In the genomic region with DNA sequence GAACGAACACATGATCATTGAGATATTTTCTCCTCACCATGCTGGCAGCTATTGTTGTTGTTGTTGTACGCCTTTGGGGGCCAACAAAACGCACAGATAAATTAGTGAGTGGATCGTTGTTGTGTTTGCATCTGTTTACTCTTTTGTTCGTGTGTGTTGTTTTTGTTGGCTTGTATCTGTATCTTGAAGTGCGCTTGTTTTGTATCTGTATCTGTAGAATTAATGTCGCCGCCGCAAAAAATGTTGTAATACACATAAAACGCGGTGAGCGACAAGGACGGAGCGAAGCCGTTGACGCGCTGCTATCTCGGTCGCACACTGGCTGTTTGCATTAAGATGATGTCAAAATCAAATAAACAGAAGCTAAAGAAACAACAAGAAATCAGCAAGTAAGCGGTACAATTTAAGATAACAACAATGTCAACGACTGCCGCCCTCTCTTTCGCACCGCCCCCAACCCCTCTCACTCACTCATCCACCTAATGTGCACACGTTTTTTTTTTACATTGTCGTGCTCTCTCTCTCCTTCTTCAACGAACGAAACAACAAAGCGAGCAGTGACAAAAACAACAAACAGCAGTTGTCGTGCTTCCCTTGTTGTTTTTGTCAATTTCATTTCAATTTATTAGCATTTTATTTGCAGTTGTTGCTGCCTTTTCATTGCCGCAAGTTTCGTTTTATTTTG, we compare ENCODE assay signal across 2 fruit fly cellular contexts.
A peak's percentile ranks its signal among the peaks of the same experiment; 100 is the strongest.
TF ChIP-seq lines count a peak whose summit lies in the region.

No protein-coding gene starts in this region.

TF ChIP-seq in whole organism, embryonic, 481 proteins besides CTCF, POLR2A, EP300 and RAD21 (continued from another document and continues in another):
- no peak for TF ChIP-seq Abd-B (GFP tag; optimal IDR thresholded peaks at IDR 0.05; lab: Kevin White, UChicago)
- TF ChIP-seq pb (GFP tag; optimal IDR thresholded peaks at IDR 0.05; lab: Kevin White, UChicago): peak; percentile 64
- no peak for TF ChIP-seq CG9797 (GFP tag; optimal IDR thresholded peaks at IDR 0.05; lab: Kevin White, UChicago)
- TF ChIP-seq hbn (GFP tag; IDR thresholded peaks at IDR 0.05; lab: Robert Waterston, UW; ENCODE audit: partially characterized antibody): no peak
- peak; percentile 34 for TF ChIP-seq gcm (GFP tag; optimal IDR thresholded peaks at IDR 0.05; lab: Kevin White, UChicago)
- TF ChIP-seq Hr39 (optimal IDR thresholded peaks at IDR 0.05; lab: Kevin White, UChicago): no peak
- TF ChIP-seq CG42726 (GFP tag; IDR thresholded peaks at IDR 0.05; lab: Robert Waterston, UW; ENCODE audit: partially characterized antibody): no peak
- TF ChIP-seq dmrt11E (tag; optimal IDR thresholded peaks at IDR 0.05; lab: Kevin White, UChicago): peak; percentile 21
- TF ChIP-seq jing (GFP tag; optimal IDR thresholded peaks at IDR 0.05; lab: Kevin White, UChicago): no peak
- peak; percentile 59 for TF ChIP-seq CG12659 (GFP tag; optimal IDR thresholded peaks at IDR 0.05; lab: Kevin White, UChicago)
- TF ChIP-seq Ptx1 (GFP tag; IDR thresholded peaks at IDR 0.05; lab: Robert Waterston, UW): no peak
- TF ChIP-seq Adf1 (GFP tag; IDR thresholded peaks at IDR 0.05; lab: Robert Waterston, UW): peak; percentile 50; the same call in 1 of the 2 replicates
- peak; percentile 64 for TF ChIP-seq Fer3 (tag; optimal IDR thresholded peaks at IDR 0.05; lab: Kevin White, UChicago)
- TF ChIP-seq pita (GFP tag; optimal IDR thresholded peaks at IDR 0.05; lab: Kevin White, UChicago): no peak
- no peak for TF ChIP-seq Xbp1 (GFP tag; optimal IDR thresholded peaks at IDR 0.05; lab: Kevin White, UChicago)
- TF ChIP-seq aop (GFP tag; IDR thresholded peaks at IDR 0.05; lab: Robert Waterston, UW): no peak
- no peak for TF ChIP-seq Gsc (GFP tag; IDR thresholded peaks at IDR 0.05; lab: Robert Waterston, UW)
- TF ChIP-seq CG17361 (GFP tag; IDR thresholded peaks at IDR 0.05; lab: Robert Waterston, UW): no peak; the same call in 2 of the 3 replicates
- TF ChIP-seq nerfin-1 (tag; optimal IDR thresholded peaks at IDR 0.05; lab: Kevin White, UChicago): no peak
- no peak for TF ChIP-seq Dad (GFP tag; optimal IDR thresholded peaks at IDR 0.05; lab: Kevin White, UChicago)
- TF ChIP-seq Lhr (GFP tag; optimal IDR thresholded peaks at IDR 0.05; lab: Kevin White, UChicago): no peak
- no peak for TF ChIP-seq CG9437 (GFP tag; optimal IDR thresholded peaks at IDR 0.05; lab: Kevin White, UChicago)
- no peak for TF ChIP-seq Deaf1 (tag; optimal IDR thresholded peaks at IDR 0.05; lab: Kevin White, UChicago)
- peak; percentile 83 for TF ChIP-seq Hmr (GFP tag; optimal IDR thresholded peaks at IDR 0.05; lab: Kevin White, UChicago)
- no peak for TF ChIP-seq usp (GFP tag; optimal IDR thresholded peaks at IDR 0.05; lab: Kevin White, UChicago)
- peak; percentile 73 for TF ChIP-seq kni (GFP tag; optimal IDR thresholded peaks at IDR 0.05; lab: Kevin White, UChicago)
- TF ChIP-seq CG15011 (GFP tag; optimal IDR thresholded peaks at IDR 0.05; lab: Kevin White, UChicago): peak; percentile 71
- TF ChIP-seq Sox102F (GFP tag; optimal IDR thresholded peaks at IDR 0.05; lab: Kevin White, UChicago): peak; percentile 57
- TF ChIP-seq ac (GFP tag; optimal IDR thresholded peaks at IDR 0.05; lab: Kevin White, UChicago): peak; percentile 47
- no peak for TF ChIP-seq sc (optimal IDR thresholded peaks at IDR 0.05; lab: Kevin White, UChicago)
- TF ChIP-seq sc (GFP tag; optimal IDR thresholded peaks at IDR 0.05; lab: Kevin White, UChicago): no peak
- peak; percentile 46 for TF ChIP-seq CG4424 (GFP tag; optimal IDR thresholded peaks at IDR 0.05; lab: Kevin White, UChicago)
- no peak for TF ChIP-seq ato (GFP tag; IDR thresholded peaks at IDR 0.05; lab: Robert Waterston, UW; ENCODE audit: partially characterized antibody)
- TF ChIP-seq HLH4C (GFP tag; IDR thresholded peaks at IDR 0.05; lab: Robert Waterston, UW; ENCODE audit: partially characterized antibody): no peak
- no peak for TF ChIP-seq MESR4 (GFP tag; optimal IDR thresholded peaks at IDR 0.05; lab: Kevin White, UChicago)
- no peak for TF ChIP-seq CG17802 (tag; optimal IDR thresholded peaks at IDR 0.05; lab: Kevin White, UChicago)
- peak; percentile 45 for TF ChIP-seq CG2712 (tag; optimal IDR thresholded peaks at IDR 0.05; lab: Kevin White, UChicago)
- TF ChIP-seq gt (GFP tag; IDR thresholded peaks at IDR 0.05; lab: Robert Waterston, UW): no peak
- no peak for TF ChIP-seq prd (optimal IDR thresholded peaks at IDR 0.05; lab: Kevin White, UChicago)
- TF ChIP-seq prd (GFP tag; IDR thresholded peaks at IDR 0.05; lab: Robert Waterston, UW): no peak
- TF ChIP-seq Hr78 (GFP tag; optimal IDR thresholded peaks at IDR 0.05; lab: Kevin White, UChicago): peak in 1 of 2 experiments; percentile 19
- TF ChIP-seq PHDP (tag; optimal IDR thresholded peaks at IDR 0.05; lab: Kevin White, UChicago): peak; percentile 58
- 0 out of 2 replicates have a peak, but pooled peaks have one; percentile 27 for TF ChIP-seq peb (GFP tag; IDR thresholded peaks at IDR 0.05; lab: Robert Waterston, UW)
- TF ChIP-seq Neu2 (GFP tag; optimal IDR thresholded peaks at IDR 0.05; lab: Kevin White, UChicago; ENCODE audit: borderline replicate concordance): no peak
- TF ChIP-seq mld (GFP tag; IDR thresholded peaks at IDR 0.05; lab: Robert Waterston, UW; ENCODE audit: partially characterized antibody): no peak
- TF ChIP-seq Chrac-16 (GFP tag; optimal IDR thresholded peaks at IDR 0.05; lab: Kevin White, UChicago): no peak
- TF ChIP-seq CG6765 (GFP tag; optimal IDR thresholded peaks at IDR 0.05; lab: Kevin White, UChicago): peak; percentile 60
- peak; percentile 40 for TF ChIP-seq CG18619 (GFP tag; optimal IDR thresholded peaks at IDR 0.05; lab: Kevin White, UChicago)
- 0 out of 2 replicates have a peak, but pooled peaks have one; percentile 50 for TF ChIP-seq CG11696 (GFP tag; IDR thresholded peaks at IDR 0.05; lab: Robert Waterston, UW)
- TF ChIP-seq CG30431 (GFP tag; optimal IDR thresholded peaks at IDR 0.05; lab: Kevin White, UChicago): no peak
- no peak for TF ChIP-seq gcm2 (GFP tag; optimal IDR thresholded peaks at IDR 0.05; lab: Kevin White, UChicago)
- TF ChIP-seq Dek (tag; optimal IDR thresholded peaks at IDR 0.05; lab: Kevin White, UChicago): no peak
- TF ChIP-seq CG2199 (GFP tag; IDR thresholded peaks at IDR 0.05; lab: Robert Waterston, UW): 0 out of 3 replicates have a peak, but pooled peaks have one; percentile 80
- TF ChIP-seq ab (GFP tag; optimal IDR thresholded peaks at IDR 0.05; lab: Kevin White, UChicago): no peak
- TF ChIP-seq D19A (tag; optimal IDR thresholded peaks at IDR 0.05; lab: Kevin White, UChicago): peak; percentile 24
- TF ChIP-seq HLH54F (GFP tag; optimal IDR thresholded peaks at IDR 0.05; lab: Kevin White, UChicago): peak; percentile 22
- peak in 1 of 2 experiments; percentile 29 for TF ChIP-seq crp (GFP tag; optimal IDR thresholded peaks at IDR 0.05; lab: Kevin White, UChicago)
- TF ChIP-seq CG2129 (GFP tag; IDR thresholded peaks at IDR 0.05; lab: Robert Waterston, UW; ENCODE audit: partially characterized antibody): no peak
- TF ChIP-seq E2f2 (GFP tag; IDR thresholded peaks at IDR 0.05; lab: Robert Waterston, UW): peak; percentile 37; the same call in 1 of the 2 replicates
- no peak for TF ChIP-seq CG4282 (GFP tag; optimal IDR thresholded peaks at IDR 0.05; lab: Kevin White, UChicago)
- no peak for TF ChIP-seq hb (GFP tag; IDR thresholded peaks at IDR 0.05; lab: Robert Waterston, UW; ENCODE audit: partially characterized antibody)

TF ChIP-seq in whole organism, prepupa, 60 proteins besides CTCF, POLR2A, EP300 and RAD21 (continued from another document):
- TF ChIP-seq topi (GFP tag; optimal IDR thresholded peaks at IDR 0.05; lab: Kevin White, UChicago) (peak; percentile 73), CG4318 (GFP tag; optimal IDR thresholded peaks at IDR 0.05; lab: Kevin White, UChicago) (no peak), Eip78C (GFP tag; lab: Kevin White, UChicago) (peak; percentile 92), pdm3 (GFP tag; optimal IDR thresholded peaks at IDR 0.05; lab: Kevin White, UChicago) (no peak), salr (GFP tag; optimal IDR thresholded peaks at IDR 0.05; lab: Kevin White, UChicago) (peak in 1 of 2 experiments; percentile 67), Eip93F (GFP tag; optimal IDR thresholded peaks at IDR 0.05; lab: Kevin White, UChicago) (peak; percentile 52), Eip75B (GFP tag; optimal IDR thresholded peaks at IDR 0.05; lab: Kevin White, UChicago) (peak; percentile 71), vri (GFP tag; optimal IDR thresholded peaks at IDR 0.05; lab: Kevin White, UChicago) (peak; percentile 99), Sox14 (GFP tag; optimal IDR thresholded peaks at IDR 0.05; lab: Kevin White, UChicago) (peak; percentile 91), CG3919 (GFP tag; optimal IDR thresholded peaks at IDR 0.05; lab: Kevin White, UChicago) (no peak), lz (GFP tag; optimal IDR thresholded peaks at IDR 0.05; lab: Kevin White, UChicago) (peak; percentile 21), acj6 (GFP tag; optimal IDR thresholded peaks at IDR 0.05; lab: Kevin White, UChicago) (peak; percentile 29), CG11294 (GFP tag; IDR thresholded peaks at IDR 0.05; lab: Robert Waterston, UW) (no peak)
